Worm (Caenorhabditis elegans) whole organism, L3 larva: ENCODE data around the gene dao-4.

ENCODE experiments used
- egl-5 ChIP-seq: fragments of 150-350 bp; optimal IDR thresholded peaks from 2 replicates; lab custom pipeline; 2017; ENCODE audit warnings: missing biosample characterization, missing genetic modification reagents, missing genetic modification characterization, inconsistent platforms
- fkh-2 ChIP-seq: fragments of 150-350 bp; optimal IDR thresholded peaks from 2 replicates; lab custom pipeline; 2014; ENCODE audit warnings: missing biosample characterization, missing genetic modification reagents, missing genetic modification characterization
- nhr-43 ChIP-seq: sonication (generic microtip); optimal IDR thresholded peaks from 2 replicates; lab custom pipeline; 2016; ENCODE audit warnings: mild to moderate bottlenecking, missing genetic modification characterization, missing compliant biosample characterization; ENCODE audit not compliant: poor library complexity, severe bottlenecking

Gene dao-4

ce11 chrX:10124338-10124737 is 49.2 kb downstream of the dao-4 start:
- TF ChIP-seq nhr-43 (peak; percentile 27), fkh-2 (no peak), egl-5 (no peak)
